Fruit fly (Drosophila melanogaster) whole organism, wandering third instar larva: ENCODE data around the gene mah.

Source experiments
- Dif ChIP-seq: fragments of 200-275, 200-300 bp; sonication (Bioruptor generic); optimal IDR thresholded peaks from 2 replicates; lab custom pipeline; 2018; ENCODE audit warnings: missing biosample characterization, missing genetic modification characterization; ENCODE audit not compliant: partially characterized antibody
- Mio ChIP-seq: sonication (Bioruptor generic); optimal IDR thresholded peaks from 2 replicates; lab custom pipeline; 2016; ENCODE audit warnings: missing biosample characterization, missing genetic modification characterization
- Myc ChIP-seq: fragments of >200 bp; optimal IDR thresholded peaks from 2 replicates; lab custom pipeline; 2017
- OdsH ChIP-seq: fragments of 200-800 bp; sonication (Bioruptor generic); optimal IDR thresholded peaks from 2 replicates; lab custom pipeline; 2016; ENCODE audit warnings: missing biosample characterization, mild to moderate bottlenecking, missing genetic modification characterization
- Rel ChIP-seq, 2 experiments: fragments of 200-800 bp; sonication (Bioruptor generic) in 1 of 2; optimal IDR thresholded peaks; 2 replicates in 1 of 2; 3 replicates in 1 of 2; lab custom pipeline; 2016 to 2019; ENCODE audit warnings: mild to moderate bottlenecking in 2 of 2, missing biosample characterization in 2 of 2, missing genetic modification characterization in 2 of 2, moderate library complexity in 1 of 2
- Sp1 ChIP-seq: fragments of 200-800 bp; sonication (Bioruptor generic); optimal IDR thresholded peaks from 3 replicates; lab custom pipeline; 2019; ENCODE audit warnings: missing biosample characterization, mild to moderate bottlenecking, missing genetic modification characterization, moderate library complexity
- dsf ChIP-seq: sonication (Bioruptor generic); optimal IDR thresholded peaks from 2 replicates; lab custom pipeline; 2016; ENCODE audit warnings: missing biosample characterization, missing genetic modification characterization, borderline replicate concordance
- fru ChIP-seq: fragments of 200-800 bp; sonication (Bioruptor generic); optimal IDR thresholded peaks from 3 replicates; lab custom pipeline; 2016; ENCODE audit warnings: missing biosample characterization, mild to moderate bottlenecking, missing genetic modification characterization
- h ChIP-seq: fragments of 200-800 bp; sonication (Bioruptor generic); optimal IDR thresholded peaks from 3 replicates; lab custom pipeline; 2016; ENCODE audit warnings: missing biosample characterization, mild to moderate bottlenecking, missing genetic modification characterization
- jim ChIP-seq: fragments of 175-275, 200-325 bp; sonication (Bioruptor generic); optimal IDR thresholded peaks from 2 replicates; lab custom pipeline; 2016; ENCODE audit warnings: missing biosample characterization, mild to moderate bottlenecking, missing genetic modification characterization
- pan ChIP-seq: fragments of >200 bp; optimal IDR thresholded peaks from 2 replicates; lab custom pipeline; 2017
- psq ChIP-seq: fragments of 200-800 bp; sonication (Bioruptor generic); optimal IDR thresholded peaks from 3 replicates; lab custom pipeline; 2017; ENCODE audit warnings: missing biosample characterization, mild to moderate bottlenecking, missing genetic modification characterization, moderate library complexity
- usp ChIP-seq: fragments of >200 bp; optimal IDR thresholded peaks from 2 replicates; lab custom pipeline; 2017; ENCODE audit warnings: missing biosample characterization, missing genetic modification characterization

dm6 chr3R:24935758-24936157, 11.7 kb upstream of the mah start:
- TF ChIP-seq h (GFP tag; lab: Kevin White, UChicago) (no peak), Rel (GFP tag; optimal IDR thresholded peaks at IDR 0.05; lab: Kevin White, UChicago) (no peak), Rel (tag; optimal IDR thresholded peaks at IDR 0.05; lab: Kevin White, UChicago) (no peak), dsf (no peak), Myc (lab: Kevin White, UChicago) (no peak), Dif (GFP tag; lab: Kevin White, UChicago) (no peak), psq (GFP tag; lab: Kevin White, UChicago) (no peak), Sp1 (GFP tag; lab: Kevin White, UChicago) (no peak), jim (GFP tag; lab: Kevin White, UChicago) (no peak), Mio (GFP tag; lab: Kevin White, UChicago) (no peak), fru (GFP tag; lab: Kevin White, UChicago) (no peak), OdsH (GFP tag; lab: Kevin White, UChicago) (no peak), usp (GFP tag; lab: Kevin White, UChicago) (no peak), pan (lab: Kevin White, UChicago) (no peak)
